Worm (Caenorhabditis elegans): ENCODE results near the gene C29H12.2.

- TF ChIP-seq lin-39 (tag; optimal IDR thresholded peaks at IDR 0.05) (no peak), nhr-237 (tag; optimal IDR thresholded peaks at IDR 0.05) (no peak), ztf-4 (tag; optimal IDR thresholded peaks at IDR 0.05) (no peak), alr-1 (tag; optimal IDR thresholded peaks at IDR 0.05) (no peak), aly-2 (tag; optimal IDR thresholded peaks at IDR 0.05) (no peak), zag-1 (tag; optimal IDR thresholded peaks at IDR 0.05) (no peak), unc-55 (GFP tag; optimal IDR thresholded peaks at IDR 0.05) (no peak), skn-1 (tag; optimal IDR thresholded peaks at IDR 0.05) (no peak), lin-13 (GFP tag; optimal IDR thresholded peaks at IDR 0.05) (no peak)
These were observed 41.0 kb upstream of the C29H12.2 start, which contains the start of gene F21H12.3 for ce11 chrII:6082620-6083019.

All from whole organism, L2 larva.